Worm (Caenorhabditis elegans) whole organism, young adult: ENCODE results near the gene swt-4.

ENCODE experiments used
- aptf-2 ChIP-seq: fragments of 200-800 bp; sonication (Bioruptor generic); conservative IDR thresholded peaks from 2 replicates; pipeline ENCODE4 v1.3.6; 2022; ENCODE audit warnings: missing genetic modification reagents, missing genetic modification characterization, missing compliant biosample characterization
- bed-2 ChIP-seq: fragments of 200-800 bp; sonication (Bioruptor generic); IDR thresholded peaks from 2 replicates; pipeline ENCODE4 v1.3.6; 2022; ENCODE audit warnings: missing genetic modification reagents, missing genetic modification characterization, missing compliant biosample characterization
- let-607 ChIP-seq, 2 experiments: fragments of 200-800 bp in 1 of 2; sonication (Bioruptor generic) in 1 of 2; sonication (generic microtip) in 1 of 2; optimal IDR thresholded peaks; 2 replicates each; lab custom pipeline; 2016 to 2018; ENCODE audit warnings: mild to moderate bottlenecking in 2 of 2, missing compliant biosample characterization in 2 of 2, missing genetic modification characterization in 2 of 2, moderate library complexity in 2 of 2, missing genotype in 1 of 2
- lir-1 ChIP-seq: fragments of 200-800 bp; sonication (Bioruptor generic); conservative IDR thresholded peaks from 2 replicates; pipeline ENCODE4 v1.3.6; 2022; ENCODE audit warnings: missing genetic modification reagents, missing genetic modification characterization, missing compliant biosample characterization
- lsl-1 ChIP-seq: fragments of 200-800 bp; sonication (Bioruptor generic); optimal IDR thresholded peaks from 2 replicates; lab custom pipeline; 2018; ENCODE audit warnings: mild to moderate bottlenecking, missing genetic modification characterization, moderate library complexity, missing compliant biosample characterization
- nfyb-1 ChIP-seq: fragments of 200-800 bp; sonication (Bioruptor generic); IDR thresholded peaks from 2 replicates; pipeline ENCODE4 v1.3.6; 2022; ENCODE audit warnings: missing genetic modification reagents, missing genetic modification characterization, missing compliant biosample characterization
- nhr-179 ChIP-seq: sonication (generic microtip); optimal IDR thresholded peaks from 2 replicates; lab custom pipeline; 2016; ENCODE audit warnings: mild to moderate bottlenecking, missing genetic modification characterization, missing compliant biosample characterization

DNA sequence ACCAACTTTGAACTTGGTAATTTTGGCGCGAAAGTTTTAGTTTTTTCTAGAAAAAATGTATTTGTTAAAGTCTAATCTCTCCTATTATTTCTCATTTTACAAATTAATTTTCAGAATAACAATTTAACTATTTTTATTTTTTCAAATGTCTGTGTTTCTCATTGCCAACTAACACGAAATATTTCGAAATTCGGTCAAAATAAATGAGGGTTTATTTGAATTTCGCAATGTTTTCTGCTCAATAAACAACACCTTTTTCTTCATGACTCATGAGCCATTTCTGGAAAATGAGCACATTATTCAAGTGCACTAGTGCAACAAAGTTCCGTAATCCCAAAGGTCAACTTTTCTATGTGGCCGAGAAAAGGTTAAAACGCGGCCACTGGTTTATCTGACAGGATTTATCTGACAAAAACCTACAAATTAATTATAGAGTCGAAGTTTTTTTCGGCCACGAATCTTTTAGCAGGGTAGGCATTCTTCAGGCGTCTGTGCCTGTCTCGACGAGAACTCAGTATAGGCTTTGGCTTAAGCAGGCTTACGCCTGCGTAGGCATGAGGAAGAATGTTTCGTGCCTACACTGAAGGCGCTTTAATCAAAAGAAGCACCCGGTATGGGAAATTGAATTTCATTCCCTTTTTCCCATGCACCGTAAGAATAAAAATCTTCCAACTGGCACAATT lies 9.5 kb upstream of the swt-4 start, which contains the start of gene Y39A1A.27:
- TF ChIP-seq let-607 (tag; optimal IDR thresholded peaks at IDR 0.05; lab: Kevin White, UChicago) (no peak), nfyb-1 (GFP tag; lab: Robert Waterston, UW) (no peak), bed-2 (GFP tag; lab: Robert Waterston, UW) (no peak), lir-1 (GFP tag; lab: Robert Waterston, UW) (no peak), nhr-179 (tag; lab: Kevin White, UChicago) (no peak), aptf-2 (GFP tag; lab: Robert Waterston, UW) (no peak), lsl-1 (GFP tag; lab: Kevin White, UChicago) (no peak)
